Worm (Caenorhabditis elegans) whole organism, L2 larva: ENCODE results near the gene uig-1.

ENCODE experiments used
- blmp-1 ChIP-seq: sonication (generic microtip); optimal IDR thresholded peaks from 2 replicates; lab custom pipeline; 2017; ENCODE audit warnings: missing genetic modification characterization, mild to moderate bottlenecking, missing compliant biosample characterization, antibody characterized with exemption, moderate library complexity; ENCODE audit not compliant: insufficient read depth
- fos-1 ChIP-seq: fragments of 150-350 bp; optimal IDR thresholded peaks from 2 replicates; lab custom pipeline; 2014; ENCODE audit warnings: missing biosample characterization, missing genetic modification characterization
- lsy-2 ChIP-seq, 2 experiments: fragments of 150-350 bp in 1 of 2; sonication (generic microtip) in 1 of 2; optimal IDR thresholded peaks; 2 replicates each; lab custom pipeline; 2014 to 2017; ENCODE audit warnings: missing biosample characterization in 2 of 2, missing genetic modification characterization in 2 of 2
- nhr-12 ChIP-seq: fragments of 150-350 bp; optimal IDR thresholded peaks from 2 replicates; lab custom pipeline; 2014; ENCODE audit warnings: missing biosample characterization, missing genetic modification characterization

DNA sequence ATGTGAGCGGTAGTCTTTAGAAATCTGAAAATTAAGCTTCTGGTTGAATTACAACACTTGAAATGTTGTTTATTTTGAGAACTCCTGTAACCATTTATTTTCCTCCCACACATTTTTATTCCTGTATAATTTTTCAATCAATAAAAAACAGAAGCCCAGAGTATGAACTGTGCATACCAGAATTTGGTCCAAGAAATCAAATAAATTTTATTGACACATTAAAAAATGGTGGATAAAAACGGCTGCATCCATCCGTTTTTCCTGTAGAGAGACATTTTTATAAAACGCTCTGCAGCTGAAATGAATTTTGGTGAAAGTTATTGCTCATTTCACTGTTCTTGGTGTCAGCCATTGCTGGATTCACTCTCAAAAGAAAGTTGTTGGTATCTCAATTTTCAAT is 1.4 kb upstream of the uig-1 start, which contains the start of gene C26E1.1:
- no peak for TF ChIP-seq blmp-1 (tag; lab: Kevin White, UChicago)
- no peak for TF ChIP-seq fos-1 (tag; lab: Kevin White, UChicago)
- TF ChIP-seq nhr-12, result no peak
- TF ChIP-seq lsy-2 (tag; optimal IDR thresholded peaks at IDR 0.05; lab: Kevin White, UChicago), result no peak
